Worm (Caenorhabditis elegans): ENCODE results near the gene mps-4.

The mps-4 gene

ce11 chrIII:8227511-8227910 is 44.1 kb downstream of the mps-4 start, which contains the start of gene fbxl-1 (continued):
- TF ChIP-seq sptf-2 (GFP tag; optimal IDR thresholded peaks at IDR 0.05) (no peak), hmg-20 (GFP tag; IDR thresholded peaks at IDR 0.05) (0 out of 2 replicates have a peak, but pooled peaks have one; percentile 32), hmg-1.2 (GFP tag; IDR thresholded peaks at IDR 0.05) (peak; percentile 79; the same call in 1 of the 2 replicates)

ce11 chrIII:8226178-8226577 is 45.4 kb downstream of the mps-4 start, which contains the start of gene rfs-1:
rfs-1 (plus strand) TSS chrIII:8226478.
- TF ChIP-seq repo-1 (tag; optimal IDR thresholded peaks at IDR 0.05) = no peak
- peak; percentile 55; the same call in 1 of the 2 replicates for TF ChIP-seq B0336.3 (GFP tag; IDR thresholded peaks at IDR 0.05)
- TF ChIP-seq madf-3 (GFP tag; IDR thresholded peaks at IDR 0.05) = 0 out of 2 replicates have a peak, but pooled peaks have one; percentile 40

ce11 chrIII:8224769-8225168 is 46.8 kb downstream of the mps-4 start, which contains the start of gene mob-4:
mob-4 (plus strand) TSS chrIII:8225097.
- TF ChIP-seq attf-3 (GFP tag; conservative IDR thresholded peaks at IDR 0.05) (peak; percentile 88), xnd-1 (tag; optimal IDR thresholded peaks at IDR 0.05) (no peak)
